Fruit fly (Drosophila melanogaster) whole organism: ENCODE data around the gene PIG-P.
A peak's percentile ranks its signal among the peaks of the same experiment; 100 is the strongest.

Source experiments
- CG8478 ChIP-seq: fragments of >200 bp; optimal IDR thresholded peaks from 2 replicates; lab custom pipeline; 2018; ENCODE audit warnings: inconsistent platforms
- Dll ChIP-seq: fragments of >200 bp; optimal IDR thresholded peaks from 2 replicates; lab custom pipeline; 2017
- EcR ChIP-seq, 2 experiments: fragments of >200 bp; optimal IDR thresholded peaks; 2 replicates each; lab custom pipeline; 2017; ENCODE audit warnings: missing biosample characterization in 2 of 2, missing genetic modification characterization in 2 of 2, missing genetic modification reagents in 2 of 2
- pan ChIP-seq: fragments of >200 bp; optimal IDR thresholded peaks from 2 replicates; lab custom pipeline; 2017
- psq ChIP-seq: fragments of >200 bp; optimal IDR thresholded peaks from 2 replicates; lab custom pipeline; 2017
- usp ChIP-seq: fragments of >200 bp; optimal IDR thresholded peaks from 2 replicates; lab custom pipeline; 2017; ENCODE audit warnings: missing biosample characterization, missing genetic modification characterization, mixed read lengths

PIG-P gene

dm6 chr3R:26037899-26038298 is 20.1 kb downstream of the PIG-P start:
- no peak for TF ChIP-seq CG8478
- no peak for TF ChIP-seq EcR (GFP tag; optimal IDR thresholded peaks at IDR 0.05; lab: Kevin White, UChicago)

dm6 chr3R:26036153-26037144 is 21.6 kb downstream of the PIG-P start:
- TF ChIP-seq CG8478 (no peak), usp (no peak), psq (lab: Kevin White, UChicago) (no peak), pan (lab: Kevin White, UChicago) (no peak), Dll (lab: Kevin White, UChicago) (peak; percentile 65)

- TF ChIP-seq Dll (lab: Kevin White, UChicago), result no peak
- TF ChIP-seq pan (lab: Kevin White, UChicago), result no peak
Measured at dm6 chr3R:26035369-26035656, 22.7 kb downstream of the PIG-P start.

- TF ChIP-seq CG8478 (no peak), pan (lab: Kevin White, UChicago) (no peak), psq (lab: Kevin White, UChicago) (no peak), EcR (GFP tag; optimal IDR thresholded peaks at IDR 0.05; lab: Kevin White, UChicago) (no peak), usp (no peak), Dll (lab: Kevin White, UChicago) (no peak)
Measured at dm6 chr3R:26034643-26035368, 23.2 kb downstream of the PIG-P start.

- TF ChIP-seq psq (lab: Kevin White, UChicago) (no peak), pan (lab: Kevin White, UChicago) (no peak), EcR (GFP tag; optimal IDR thresholded peaks at IDR 0.05; lab: Kevin White, UChicago) (no peak), CG8478 (no peak), Dll (lab: Kevin White, UChicago) (no peak), usp (no peak)
Measured at dm6 chr3R:26032611-26033001, 25.4 kb downstream of the PIG-P start.

- TF ChIP-seq Dll (lab: Kevin White, UChicago) (no peak), psq (lab: Kevin White, UChicago) (no peak), EcR (GFP tag; optimal IDR thresholded peaks at IDR 0.05; lab: Kevin White, UChicago) (no peak), pan (lab: Kevin White, UChicago) (no peak), CG8478 (no peak), usp (no peak)
Measured at dm6 chr3R:26031968-26032610, 25.9 kb downstream of the PIG-P start.

dm6 chr3R:26030562-26030961 is 27.5 kb downstream of the PIG-P start:
- TF ChIP-seq CG8478, result no peak
- TF ChIP-seq usp, result no peak
- no peak for TF ChIP-seq pan (lab: Kevin White, UChicago)
- TF ChIP-seq psq (lab: Kevin White, UChicago), result no peak
- no peak for TF ChIP-seq Dll (lab: Kevin White, UChicago)
- TF ChIP-seq EcR (GFP tag; optimal IDR thresholded peaks at IDR 0.05; lab: Kevin White, UChicago), result no peak

dm6 chr3R:26027903-26028302 is 30.1 kb downstream of the PIG-P start:
- TF ChIP-seq usp (no peak), Dll (lab: Kevin White, UChicago) (peak; percentile 1)

dm6 chr3R:26026631-26027274 is 31.3 kb downstream of the PIG-P start:
- TF ChIP-seq Dll (lab: Kevin White, UChicago) (no peak), pan (lab: Kevin White, UChicago) (no peak), usp (no peak), EcR (GFP tag; optimal IDR thresholded peaks at IDR 0.05; lab: Kevin White, UChicago) (no peak), psq (lab: Kevin White, UChicago) (no peak), CG8478 (no peak)

dm6 chr3R:26024596-26025213 is 33.3 kb downstream of the PIG-P start:
- TF ChIP-seq Dll (lab: Kevin White, UChicago) (no peak), psq (lab: Kevin White, UChicago) (no peak), usp (no peak), pan (lab: Kevin White, UChicago) (no peak), EcR (GFP tag; optimal IDR thresholded peaks at IDR 0.05; lab: Kevin White, UChicago) (no peak), CG8478 (no peak)

- TF ChIP-seq Dll (lab: Kevin White, UChicago), result no peak
- TF ChIP-seq usp, result no peak
- TF ChIP-seq CG8478, result no peak
- no peak for TF ChIP-seq psq (lab: Kevin White, UChicago)
- TF ChIP-seq EcR (GFP tag; optimal IDR thresholded peaks at IDR 0.05; lab: Kevin White, UChicago), result no peak
- TF ChIP-seq pan (lab: Kevin White, UChicago), result no peak
Measured at dm6 chr3R:26023252-26023651, 34.8 kb downstream of the PIG-P start.
